Worm (Caenorhabditis elegans) whole organism, L4/young adult: Measurements from ENCODE around the gene Y46G5A.28.

ENCODE experiments used
- W03F9.2 ChIP-seq: fragments of 150-350 bp; optimal IDR thresholded peaks from 2 replicates; lab custom pipeline; 2014; ENCODE audit warnings: missing biosample characterization, missing genetic modification characterization
- dao-5 ChIP-seq: sonication (generic microtip); optimal IDR thresholded peaks from 2 replicates; lab custom pipeline; 2016; ENCODE audit warnings: missing genotype, missing genetic modification characterization, moderate library complexity, missing compliant biosample characterization
- him-1 ChIP-seq: sonication (generic microtip); optimal IDR thresholded peaks from 2 replicates; lab custom pipeline; 2016; ENCODE audit warnings: missing genotype, missing genetic modification reagents, missing genetic modification characterization, missing compliant biosample characterization

DNA sequence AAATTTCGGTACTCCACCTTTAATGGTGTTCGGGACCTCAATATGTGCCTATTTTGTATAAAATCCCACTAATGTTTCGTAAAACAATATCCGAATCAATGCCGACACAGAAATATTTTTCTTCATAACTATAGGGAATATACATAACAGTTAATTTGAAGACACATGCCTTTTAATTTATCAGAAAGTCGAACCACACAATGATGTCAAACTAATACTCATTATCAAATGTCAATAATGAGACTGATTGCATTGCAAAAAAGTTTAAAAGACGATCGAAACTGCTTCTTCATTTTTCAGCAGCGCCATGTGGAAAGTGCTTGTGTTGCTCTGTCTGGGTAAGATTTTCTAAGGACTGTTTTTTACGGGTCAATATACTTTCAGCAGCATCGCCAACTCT is 50.8 kb downstream of the Y46G5A.28 start, which contains the start of gene clec-65:
- TF ChIP-seq W03F9.2 (tag; lab: Kevin White, UChicago) (no peak), him-1 (tag; lab: Kevin White, UChicago) (no peak), dao-5 (tag; lab: Kevin White, UChicago) (no peak)
